Fruit fly (Drosophila melanogaster): ENCODE data around the gene TwdlG.

TwdlG gene

dm6 chr3R:4252943-4253342 is 1.8 kb upstream of the TwdlG start, which contains the start of gene CG14644:
TSS of gene CG14644 (minus strand) at chr3R:4253043.
- no peak for TF ChIP-seq ttk (optimal IDR thresholded peaks at IDR 0.05)
- TF ChIP-seq psq (optimal IDR thresholded peaks at IDR 0.05), result no peak

dm6 chr3R:4249947-4250346 is 1.2 kb downstream of the TwdlG start:
- no peak for TF ChIP-seq ttk (optimal IDR thresholded peaks at IDR 0.05)
- TF ChIP-seq Sin3A (optimal IDR thresholded peaks at IDR 0.05), result no peak
- TF ChIP-seq psq (optimal IDR thresholded peaks at IDR 0.05), result no peak
- no peak for TF ChIP-seq insv (optimal IDR thresholded peaks at IDR 0.05)
- TF ChIP-seq Myc (optimal IDR thresholded peaks at IDR 0.05), result no peak
- TF ChIP-seq h (optimal IDR thresholded peaks at IDR 0.05), result no peak

- TF ChIP-seq ttk (optimal IDR thresholded peaks at IDR 0.05), result no peak
- TF ChIP-seq insv (optimal IDR thresholded peaks at IDR 0.05), result no peak
- TF ChIP-seq psq (optimal IDR thresholded peaks at IDR 0.05), result no peak
- TF ChIP-seq h (optimal IDR thresholded peaks at IDR 0.05), result no peak
- TF ChIP-seq Myc (optimal IDR thresholded peaks at IDR 0.05), result no peak
- no peak for TF ChIP-seq Sin3A (optimal IDR thresholded peaks at IDR 0.05)
These were observed 4.5 kb downstream of the TwdlG start, which contains the start of gene TwdlF for dm6 chr3R:4246578-4247070. TSS of gene TwdlF (plus strand) at chr3R:4247020.

dm6 chr3R:4243096-4243940 is 7.8 kb downstream of the TwdlG start, which contains the start of gene CG34305:
TSS of gene CG34305 (minus strand) at chr3R:4243146.
- TF ChIP-seq Myc (optimal IDR thresholded peaks at IDR 0.05) (no peak), insv (optimal IDR thresholded peaks at IDR 0.05) (no peak), ttk (optimal IDR thresholded peaks at IDR 0.05) (no peak), h (optimal IDR thresholded peaks at IDR 0.05) (no peak), Sin3A (optimal IDR thresholded peaks at IDR 0.05) (no peak), psq (optimal IDR thresholded peaks at IDR 0.05) (no peak)

dm6 chr3R:4242209-4242887 is 8.8 kb downstream of the TwdlG start, which contains the start of gene CG14642:
TSS of gene CG14642 (minus strand) at chr3R:4242717.
- TF ChIP-seq psq (optimal IDR thresholded peaks at IDR 0.05), result no peak
- no peak for TF ChIP-seq insv (optimal IDR thresholded peaks at IDR 0.05)
- no peak for TF ChIP-seq Myc (optimal IDR thresholded peaks at IDR 0.05)

dm6 chr3R:4241776-4242175 is 9.4 kb downstream of the TwdlG start:
- TF ChIP-seq insv (optimal IDR thresholded peaks at IDR 0.05) (no peak), ttk (optimal IDR thresholded peaks at IDR 0.05) (no peak), h (optimal IDR thresholded peaks at IDR 0.05) (no peak), Sin3A (optimal IDR thresholded peaks at IDR 0.05) (no peak), Myc (optimal IDR thresholded peaks at IDR 0.05) (no peak), psq (optimal IDR thresholded peaks at IDR 0.05) (no peak)

- TF ChIP-seq Myc (optimal IDR thresholded peaks at IDR 0.05), result no peak
- TF ChIP-seq Sin3A (optimal IDR thresholded peaks at IDR 0.05), result no peak
- no peak for TF ChIP-seq h (optimal IDR thresholded peaks at IDR 0.05)
- no peak for TF ChIP-seq psq (optimal IDR thresholded peaks at IDR 0.05)
- no peak for TF ChIP-seq insv (optimal IDR thresholded peaks at IDR 0.05)
These were observed 14.6 kb downstream of the TwdlG start for dm6 chr3R:4236534-4236933.

dm6 chr3R:4234991-4235553 is 16.1 kb downstream of the TwdlG start, which contains the start of gene Gel:
TSS of gene Gel (plus strand) at chr3R:4235217.
- no peak for TF ChIP-seq psq (optimal IDR thresholded peaks at IDR 0.05)

dm6 chr3R:4233018-4233385 is 18.1 kb downstream of the TwdlG start, which contains the start of gene abs:
TSS of gene abs (plus strand) at chr3R:4233047.
- TF ChIP-seq Myc (optimal IDR thresholded peaks at IDR 0.05), result no peak
- no peak for TF ChIP-seq Sin3A (optimal IDR thresholded peaks at IDR 0.05)
- no peak for TF ChIP-seq ttk (optimal IDR thresholded peaks at IDR 0.05)
- TF ChIP-seq insv (optimal IDR thresholded peaks at IDR 0.05), result no peak
- no peak for TF ChIP-seq h (optimal IDR thresholded peaks at IDR 0.05)
- TF ChIP-seq psq (optimal IDR thresholded peaks at IDR 0.05), result no peak

dm6 chr3R:4232139-4233017 is 18.8 kb downstream of the TwdlG start, which contains the start of gene CG14641:
TSS of gene CG14641 (minus strand) at chr3R:4232342.
- no peak for TF ChIP-seq Sin3A (optimal IDR thresholded peaks at IDR 0.05)
- TF ChIP-seq h (optimal IDR thresholded peaks at IDR 0.05), result no peak
- TF ChIP-seq insv (optimal IDR thresholded peaks at IDR 0.05), result no peak
- no peak for TF ChIP-seq psq (optimal IDR thresholded peaks at IDR 0.05)
- TF ChIP-seq ttk (optimal IDR thresholded peaks at IDR 0.05), result no peak
- TF ChIP-seq Myc (optimal IDR thresholded peaks at IDR 0.05), result no peak

- no peak for TF ChIP-seq psq (optimal IDR thresholded peaks at IDR 0.05)
- no peak for TF ChIP-seq Sin3A (optimal IDR thresholded peaks at IDR 0.05)
- TF ChIP-seq h (optimal IDR thresholded peaks at IDR 0.05), result no peak
- no peak for TF ChIP-seq insv (optimal IDR thresholded peaks at IDR 0.05)
- no peak for TF ChIP-seq ttk (optimal IDR thresholded peaks at IDR 0.05)
- TF ChIP-seq Myc (optimal IDR thresholded peaks at IDR 0.05), result no peak
These were observed 21.9 kb downstream of the TwdlG start, which contains the start of gene DhpD for dm6 chr3R:4229137-4229764. TSS of gene DhpD (minus strand) at chr3R:4229238.
